Worm (Caenorhabditis elegans): ENCODE measurements around the gene F02C12.3.

Gene F02C12.3

DNA sequence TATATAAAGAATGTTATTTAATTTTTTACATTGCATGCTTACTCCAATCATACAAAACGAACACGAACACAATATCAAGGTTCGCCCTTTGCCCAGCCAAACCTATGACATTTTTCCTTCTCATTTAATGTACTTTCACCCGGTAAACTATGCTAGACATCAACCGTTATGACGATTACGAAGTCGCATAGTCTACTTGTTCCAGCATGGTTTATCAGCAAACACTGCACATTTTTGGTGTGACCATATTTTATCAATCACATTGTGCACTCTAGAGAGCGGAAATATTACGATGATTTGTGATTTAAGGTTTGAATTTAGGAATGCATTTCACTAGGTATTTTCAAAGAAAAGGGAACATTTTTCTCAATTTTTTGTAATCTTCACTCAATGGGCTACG is 36.1 kb upstream of the F02C12.3 start:
- TF ChIP-seq ets-7 (tag; optimal IDR thresholded peaks at IDR 0.05) = no peak
- TF ChIP-seq sea-1 (GFP tag; conservative IDR thresholded peaks at IDR 0.05) = no peak
- TF ChIP-seq hnd-1 (tag; optimal IDR thresholded peaks at IDR 0.05) = no peak
- no peak for TF ChIP-seq tbx-11 (GFP tag; IDR thresholded peaks at IDR 0.05)
- TF ChIP-seq ceh-13 (GFP tag; optimal IDR thresholded peaks at IDR 0.05) = no peak
- no peak for TF ChIP-seq aly-1 (tag; optimal IDR thresholded peaks at IDR 0.05)
- TF ChIP-seq ama-1 (optimal IDR thresholded peaks at IDR 0.05) = no peak

DNA sequence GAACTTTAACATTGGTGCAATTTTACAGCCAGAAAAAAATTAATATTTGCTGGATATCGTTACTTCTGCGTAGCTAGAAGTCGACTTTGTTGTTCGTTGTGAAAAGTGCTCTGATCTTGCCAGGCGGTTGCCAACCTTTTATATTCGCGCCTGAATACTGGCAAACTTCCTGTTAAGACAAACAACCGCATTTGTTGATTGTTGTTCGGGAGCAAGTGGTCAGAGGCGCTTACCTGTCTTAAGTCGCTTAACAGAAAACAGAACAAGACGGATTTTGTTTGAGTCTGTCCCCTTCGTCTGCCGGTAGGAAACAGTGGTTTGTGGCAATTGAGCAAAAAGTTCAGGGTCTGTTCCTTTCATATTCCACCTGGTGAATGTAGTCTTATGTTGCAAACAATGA is 34.3 kb upstream of the F02C12.3 start, which contains the start of gene C49F8.15:
C49F8.15 (minus strand) TSS at position 101 of the 400 bp plus-strand sequence.
- TF ChIP-seq B0310.2 (tag; optimal IDR thresholded peaks at IDR 0.05) (no peak), pes-1 (GFP tag; IDR thresholded peaks at IDR 0.05) (no peak), tbx-37 (GFP tag; conservative IDR thresholded peaks at IDR 0.05) (no peak), hnd-1 (tag; optimal IDR thresholded peaks at IDR 0.05) (no peak), flt-1 (GFP tag; IDR thresholded peaks at IDR 0.05) (no peak), ets-7 (tag; optimal IDR thresholded peaks at IDR 0.05) (no peak), sea-1 (GFP tag; conservative IDR thresholded peaks at IDR 0.05) (no peak), aly-1 (tag; optimal IDR thresholded peaks at IDR 0.05) (no peak), hmg-4 (GFP tag; optimal IDR thresholded peaks at IDR 0.05) (no peak), scrt-1 (GFP tag; IDR thresholded peaks at IDR 0.05) (no peak), ceh-13 (GFP tag; optimal IDR thresholded peaks at IDR 0.05) (no peak), hmbx-1 (tag; optimal IDR thresholded peaks at IDR 0.05) (no peak)

DNA sequence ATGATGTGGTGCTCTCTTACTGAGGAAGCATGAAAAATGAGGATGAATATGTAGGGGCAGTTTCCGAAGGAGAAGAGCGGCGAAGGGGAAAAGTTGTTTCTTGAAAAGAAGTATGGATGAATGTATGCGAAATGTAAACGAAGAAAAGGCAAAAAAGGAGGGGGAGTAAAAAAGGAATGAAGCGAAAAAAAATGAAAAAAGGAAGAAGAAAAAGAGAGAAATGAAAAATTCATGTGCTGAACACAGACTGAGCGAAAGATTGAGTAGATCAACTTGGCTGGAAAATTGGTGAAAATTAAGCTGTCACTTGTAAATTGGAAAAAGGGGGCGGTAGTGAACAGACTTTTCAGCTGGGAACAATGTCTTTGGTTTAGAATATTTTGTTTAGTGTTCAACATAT is 31.9 kb upstream of the F02C12.3 start, which contains the start of gene C49F8.1:
C49F8.1 (minus strand) TSS at position 101 of the 400 bp plus-strand sequence.
- TF ChIP-seq tra-4 (tag; optimal IDR thresholded peaks at IDR 0.05) (no peak), ceh-13 (GFP tag; optimal IDR thresholded peaks at IDR 0.05) (no peak), scrt-1 (GFP tag; IDR thresholded peaks at IDR 0.05) (no peak), ama-1 (optimal IDR thresholded peaks at IDR 0.05) (no peak), ceh-36 (tag; optimal IDR thresholded peaks at IDR 0.05) (no peak), hmbx-1 (tag; optimal IDR thresholded peaks at IDR 0.05) (no peak)

DNA sequence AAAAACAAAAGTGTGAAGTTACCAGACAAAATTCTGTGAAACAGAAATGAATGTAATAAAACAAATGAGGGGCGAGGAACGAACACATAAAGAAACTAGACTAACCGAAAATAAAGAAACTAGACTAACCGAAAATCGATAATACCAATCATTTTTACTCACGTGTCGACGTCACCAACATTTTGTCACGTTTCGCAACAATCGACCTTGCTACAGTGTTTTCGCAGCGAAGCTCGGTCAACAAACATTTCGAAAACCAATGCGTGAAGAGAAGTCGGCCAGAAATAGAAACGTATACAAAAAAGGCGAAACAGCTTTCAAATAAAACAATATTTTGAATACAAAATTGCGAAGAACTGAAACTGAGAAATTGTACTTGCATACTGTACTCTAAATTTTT is 29.8 kb upstream of the F02C12.3 start:
- TF ChIP-seq F13C5.2 (tag; optimal IDR thresholded peaks at IDR 0.05) = no peak
- no peak for TF ChIP-seq ets-7 (tag; optimal IDR thresholded peaks at IDR 0.05)
- TF ChIP-seq sea-1 (GFP tag; conservative IDR thresholded peaks at IDR 0.05) = no peak
- TF ChIP-seq tbx-11 (GFP tag; IDR thresholded peaks at IDR 0.05) = no peak

DNA sequence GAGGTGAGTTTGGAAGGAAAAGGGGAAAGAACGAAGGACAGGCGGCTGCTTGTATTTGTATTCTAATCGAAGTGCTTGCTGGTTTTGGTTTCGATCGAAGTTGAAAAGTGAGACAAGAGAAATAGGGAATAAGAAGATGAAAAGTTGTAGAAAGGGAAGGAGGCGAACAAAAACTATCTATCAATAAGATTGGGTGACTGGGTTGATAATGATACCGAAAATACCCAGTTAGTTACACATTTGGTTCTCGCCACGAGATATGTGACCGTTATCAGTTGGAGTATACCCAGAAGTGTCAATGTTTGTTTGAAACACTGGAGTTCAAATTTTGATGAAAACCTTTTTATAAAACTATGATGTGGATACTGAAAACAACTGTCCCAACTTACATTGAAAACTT is 28.5 kb upstream of the F02C12.3 start:
- TF ChIP-seq flt-1 (GFP tag; IDR thresholded peaks at IDR 0.05) (no peak), tra-4 (tag; optimal IDR thresholded peaks at IDR 0.05) (no peak), aly-1 (tag; optimal IDR thresholded peaks at IDR 0.05) (no peak), ets-7 (tag; optimal IDR thresholded peaks at IDR 0.05) (no peak), tbx-37 (GFP tag; conservative IDR thresholded peaks at IDR 0.05) (no peak), ama-1 (optimal IDR thresholded peaks at IDR 0.05) (no peak), sea-1 (GFP tag; conservative IDR thresholded peaks at IDR 0.05) (no peak), hnd-1 (tag; optimal IDR thresholded peaks at IDR 0.05) (no peak), hmbx-1 (tag; optimal IDR thresholded peaks at IDR 0.05) (no peak), ceh-13 (GFP tag; optimal IDR thresholded peaks at IDR 0.05) (no peak), pes-1 (GFP tag; IDR thresholded peaks at IDR 0.05) (no peak), B0310.2 (tag; optimal IDR thresholded peaks at IDR 0.05) (no peak), F13C5.2 (tag; optimal IDR thresholded peaks at IDR 0.05) (no peak), tbx-11 (GFP tag; IDR thresholded peaks at IDR 0.05) (no peak), scrt-1 (GFP tag; IDR thresholded peaks at IDR 0.05) (no peak), ceh-36 (tag; optimal IDR thresholded peaks at IDR 0.05) (no peak), hmg-4 (GFP tag; optimal IDR thresholded peaks at IDR 0.05) (no peak)

DNA sequence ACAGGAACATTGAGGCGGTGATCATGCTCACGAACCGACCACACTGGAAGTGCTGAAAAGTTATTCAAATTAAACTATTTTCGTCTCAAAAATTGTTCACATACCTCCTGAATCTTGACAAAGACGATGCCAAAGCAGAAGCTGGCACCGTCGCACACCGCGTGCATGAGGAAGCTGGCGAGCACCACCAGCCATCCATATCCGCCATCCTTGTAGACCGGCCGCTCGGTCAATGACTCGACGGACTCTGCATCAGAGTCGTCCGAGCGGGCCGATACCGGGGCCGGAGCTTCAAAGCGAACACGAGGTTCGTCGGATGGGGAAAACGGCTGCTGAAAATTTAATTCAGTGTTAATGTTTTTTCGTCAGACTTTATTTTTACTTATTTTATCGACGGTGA is 20.6 kb upstream of the F02C12.3 start:
- TF ChIP-seq sea-1 (GFP tag; conservative IDR thresholded peaks at IDR 0.05) (no peak), ceh-13 (GFP tag; optimal IDR thresholded peaks at IDR 0.05) (no peak), tbx-11 (GFP tag; IDR thresholded peaks at IDR 0.05) (no peak), aly-1 (tag; optimal IDR thresholded peaks at IDR 0.05) (no peak), hnd-1 (tag; optimal IDR thresholded peaks at IDR 0.05) (no peak), tra-4 (tag; optimal IDR thresholded peaks at IDR 0.05) (no peak), ceh-36 (tag; optimal IDR thresholded peaks at IDR 0.05) (no peak)

DNA sequence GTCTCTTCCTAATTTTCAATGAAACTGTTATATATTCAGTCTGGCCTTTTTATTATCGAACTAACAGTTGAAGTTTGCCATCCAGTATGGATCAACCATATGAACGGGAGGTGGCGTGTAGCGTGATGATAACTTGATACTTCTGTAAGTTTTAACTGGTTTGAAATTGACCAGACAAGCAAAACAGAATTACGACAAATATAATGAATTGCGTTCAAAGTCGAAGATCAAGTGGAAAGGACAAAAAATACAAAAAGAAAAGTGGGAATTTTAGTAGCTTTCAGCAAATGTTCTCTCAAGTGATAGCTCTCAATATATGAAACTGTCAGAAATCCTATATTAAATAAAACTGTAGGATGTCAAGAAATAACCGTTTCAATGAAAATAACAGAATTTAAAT is 19.9 kb upstream of the F02C12.3 start, which contains the start of the genes C49F8.14 and gem-1:
C49F8.14 (minus strand) TSS at position 99 of the 400 bp plus-strand sequence.
gem-1 (minus strand) TSS at position 142 of the 400 bp plus-strand sequence.
- no peak for TF ChIP-seq aly-1 (tag; optimal IDR thresholded peaks at IDR 0.05)
- TF ChIP-seq hnd-1 (tag; optimal IDR thresholded peaks at IDR 0.05) = no peak
- no peak for TF ChIP-seq hmg-4 (GFP tag; optimal IDR thresholded peaks at IDR 0.05)
- TF ChIP-seq ets-7 (tag; optimal IDR thresholded peaks at IDR 0.05) = no peak
- TF ChIP-seq hmbx-1 (tag; optimal IDR thresholded peaks at IDR 0.05) = no peak
- no peak for TF ChIP-seq tbx-37 (GFP tag; conservative IDR thresholded peaks at IDR 0.05)
- TF ChIP-seq ceh-13 (GFP tag; optimal IDR thresholded peaks at IDR 0.05) = no peak
- no peak for TF ChIP-seq scrt-1 (GFP tag; IDR thresholded peaks at IDR 0.05)
- no peak for TF ChIP-seq tra-4 (tag; optimal IDR thresholded peaks at IDR 0.05)

DNA sequence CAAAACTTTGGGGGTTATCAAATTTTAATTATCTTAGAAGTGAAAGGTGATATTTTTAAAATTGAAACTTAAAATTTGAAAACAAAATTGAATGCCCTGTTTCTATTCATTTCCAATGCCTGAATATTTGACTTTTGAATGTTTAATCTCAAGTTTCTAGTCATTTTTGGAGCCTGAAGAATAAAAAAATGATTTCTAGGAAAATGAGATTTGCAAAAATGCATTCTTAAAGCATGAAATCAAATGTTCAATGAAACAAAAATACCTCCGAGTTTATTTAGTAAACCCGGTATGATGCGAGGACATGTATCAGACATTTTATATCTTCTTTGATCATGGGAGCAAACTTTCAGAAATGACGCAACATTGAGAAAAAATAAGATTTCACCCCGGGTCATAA is 17.7 kb upstream of the F02C12.3 start:
- TF ChIP-seq ceh-36 (tag; optimal IDR thresholded peaks at IDR 0.05) = no peak
- no peak for TF ChIP-seq ama-1 (optimal IDR thresholded peaks at IDR 0.05)
- TF ChIP-seq scrt-1 (GFP tag; IDR thresholded peaks at IDR 0.05) = no peak
- TF ChIP-seq tbx-11 (GFP tag; IDR thresholded peaks at IDR 0.05) = no peak
- TF ChIP-seq sea-1 (GFP tag; conservative IDR thresholded peaks at IDR 0.05) = no peak
- TF ChIP-seq hnd-1 (tag; optimal IDR thresholded peaks at IDR 0.05) = no peak
- no peak for TF ChIP-seq F13C5.2 (tag; optimal IDR thresholded peaks at IDR 0.05)
- TF ChIP-seq B0310.2 (tag; optimal IDR thresholded peaks at IDR 0.05) = no peak
- no peak for TF ChIP-seq hmbx-1 (tag; optimal IDR thresholded peaks at IDR 0.05)
